Fruit fly (Drosophila melanogaster) whole organism, pupa: Measurements from ENCODE around the gene cno.
A peak's percentile ranks its signal among the peaks of the same experiment; 100 is the strongest.

Experiments
- CG10348 ChIP-seq: fragments of 200-800 bp; sonication (Bioruptor generic); IDR thresholded peaks from 2 replicates; pipeline ENCODE4 v1.3.6; 2022; ENCODE audit warnings: missing biosample characterization, missing genetic modification characterization
- CG12605 ChIP-seq: fragments of 200-800 bp; sonication (Bioruptor generic); IDR thresholded peaks from 2 replicates; pipeline ENCODE4 v1.3.6; 2022; ENCODE audit warnings: missing biosample characterization, missing genetic modification characterization
- CG13204 ChIP-seq: fragments of 200-800 bp; sonication (Bioruptor generic); optimal IDR thresholded peaks from 2 replicates; lab custom pipeline; 2018; ENCODE audit warnings: missing biosample characterization, mild to moderate bottlenecking, missing genetic modification characterization, moderate library complexity
- CG14655 ChIP-seq: fragments of 200-800 bp; sonication (Bioruptor generic); optimal IDR thresholded peaks from 3 replicates; lab custom pipeline; 2017; ENCODE audit warnings: mild to moderate bottlenecking, missing biosample characterization, missing genetic modification reagents, missing genetic modification characterization
- CG15710 ChIP-seq: fragments of 200-800 bp; sonication (Bioruptor generic); optimal IDR thresholded peaks from 2 replicates; lab custom pipeline; 2018; ENCODE audit warnings: missing biosample characterization, mild to moderate bottlenecking, missing genetic modification characterization, moderate library complexity
- CG17806 ChIP-seq: fragments of 200-800 bp; sonication (Bioruptor generic); optimal IDR thresholded peaks from 2 replicates; lab custom pipeline; 2018; ENCODE audit warnings: missing biosample characterization, mild to moderate bottlenecking, missing genetic modification characterization, moderate library complexity
- CG32121 ChIP-seq: fragments of 200-800 bp; sonication (Bioruptor generic); IDR thresholded peaks from 2 replicates; pipeline ENCODE4 v1.3.6; 2022; ENCODE audit warnings: missing biosample characterization, missing genetic modification characterization
- CG34367 ChIP-seq: fragments of 200-800 bp; sonication (Bioruptor generic); optimal IDR thresholded peaks from 2 replicates; lab custom pipeline; 2018; ENCODE audit warnings: missing biosample characterization, mild to moderate bottlenecking, missing genetic modification characterization
- CG4496 ChIP-seq: fragments of 200-800 bp; sonication (Bioruptor generic); IDR thresholded peaks from 3 replicates; pipeline ENCODE4 v1.3.6; 2022; ENCODE audit warnings: missing biosample characterization, missing genetic modification characterization
- CG8159 ChIP-seq: fragments of 200-800 bp; sonication (Bioruptor generic); optimal IDR thresholded peaks from 3 replicates; lab custom pipeline; 2018; ENCODE audit warnings: missing biosample characterization, mild to moderate bottlenecking, missing genetic modification characterization, moderate library complexity
- CG8301 ChIP-seq: fragments of 200-800 bp; sonication (Bioruptor generic); optimal IDR thresholded peaks from 2 replicates; lab custom pipeline; 2018; ENCODE audit warnings: missing biosample characterization, mild to moderate bottlenecking, missing genetic modification characterization
- CG9948 ChIP-seq: fragments of 200-800 bp; sonication (Bioruptor generic); optimal IDR thresholded peaks from 2 replicates; lab custom pipeline; 2018; ENCODE audit warnings: missing biosample characterization, mild to moderate bottlenecking, missing genetic modification characterization, moderate library complexity
- D1 ChIP-seq: fragments of 200-800 bp; sonication (Bioruptor generic); optimal IDR thresholded peaks from 2 replicates; lab custom pipeline; 2018; ENCODE audit warnings: missing biosample characterization, mild to moderate bottlenecking, missing genetic modification characterization, moderate library complexity
- EcR ChIP-seq: fragments of 200-800 bp; sonication (Bioruptor generic); optimal IDR thresholded peaks from 3 replicates; lab custom pipeline; 2019; ENCODE audit warnings: missing biosample characterization, missing genetic modification characterization, mild to moderate bottlenecking, moderate library complexity, missing genetic modification reagents
- Ets98B ChIP-seq: fragments of 200-800 bp; sonication (Bioruptor generic); IDR thresholded peaks from 2 replicates; pipeline ENCODE4 v1.3.6; 2022; ENCODE audit warnings: missing biosample characterization, missing genetic modification characterization
- Pif1A ChIP-seq: fragments of 200-800 bp; sonication (Bioruptor generic); optimal IDR thresholded peaks from 3 replicates; lab custom pipeline; 2016; ENCODE audit warnings: missing biosample characterization, missing genetic modification characterization
- Pif1B ChIP-seq: fragments of 200-800 bp; sonication (Bioruptor generic); optimal IDR thresholded peaks from 3 replicates; lab custom pipeline; 2016; ENCODE audit warnings: missing biosample characterization, missing genetic modification characterization
- Snoo ChIP-seq: fragments of 200-800 bp; sonication (Bioruptor generic); optimal IDR thresholded peaks from 3 replicates; lab custom pipeline; 2017; ENCODE audit warnings: missing biosample characterization, mild to moderate bottlenecking, missing genetic modification characterization, inconsistent platforms
- fd96Ca ChIP-seq: fragments of 200-800 bp; sonication (Bioruptor generic); IDR thresholded peaks from 3 replicates; pipeline ENCODE4 v1.3.6; 2022; ENCODE audit warnings: missing biosample characterization, missing genetic modification characterization
- gl ChIP-seq: fragments of 200-800 bp; sonication (Bioruptor generic); optimal IDR thresholded peaks from 2 replicates; lab custom pipeline; 2018; ENCODE audit warnings: missing biosample characterization, mild to moderate bottlenecking, missing genetic modification characterization
- rn ChIP-seq: fragments of 200-800 bp; sonication (Bioruptor generic); IDR thresholded peaks from 2 replicates; pipeline ENCODE4 v1.3.6; 2022; ENCODE audit warnings: missing biosample characterization, missing genetic modification characterization

Gene cno

dm6 chr3R:5217278-5217714, at the start of gene cno:
Gene cno (minus strand): TSS chr3R:5217456.
- TF ChIP-seq CG10348 (GFP tag; lab: Robert Waterston, UW) = no peak
- TF ChIP-seq fd96Ca (GFP tag; lab: Robert Waterston, UW) = 0 out of 3 replicates have a peak, but pooled peaks have one; percentile 22
- TF ChIP-seq Ets98B (GFP tag; lab: Robert Waterston, UW) = peak; percentile 48; the same call in 1 of the 2 replicates
- no peak for TF ChIP-seq D1 (tag; lab: Kevin White, UChicago)
- peak; percentile 46; the same call in 1 of the 2 replicates for TF ChIP-seq CG12605 (GFP tag; lab: Robert Waterston, UW)
- no peak for TF ChIP-seq CG32121
- TF ChIP-seq gl (tag; lab: Kevin White, UChicago) = no peak
- TF ChIP-seq Snoo (tag; lab: Kevin White, UChicago) = peak; percentile 8
- no peak for TF ChIP-seq CG34367 (tag; lab: Kevin White, UChicago)
- no peak for TF ChIP-seq Pif1B (GFP tag; lab: Kevin White, UChicago)

- TF ChIP-seq CG10348 (GFP tag; lab: Robert Waterston, UW) = no peak
- TF ChIP-seq D1 (tag; lab: Kevin White, UChicago) = no peak
- no peak for TF ChIP-seq CG17806 (tag; lab: Kevin White, UChicago)
- TF ChIP-seq CG34367 (tag; lab: Kevin White, UChicago) = no peak
- no peak for TF ChIP-seq CG14655 (GFP tag; lab: Kevin White, UChicago)
- TF ChIP-seq Snoo (tag; lab: Kevin White, UChicago) = no peak
- TF ChIP-seq CG32121 = no peak
- TF ChIP-seq Pif1A (GFP tag; lab: Kevin White, UChicago) = no peak
- no peak for TF ChIP-seq CG12605 (GFP tag; lab: Robert Waterston, UW)
- no peak for TF ChIP-seq gl (tag; lab: Kevin White, UChicago)
- no peak for TF ChIP-seq CG8301 (tag; lab: Kevin White, UChicago)
Observed at dm6 chr3R:5266282-5266681, 49.0 kb upstream of the cno start.

dm6 chr3R:5264251-5265098, 47.2 kb upstream of the cno start:
- peak; percentile 26; the same call in 1 of the 2 replicates for TF ChIP-seq CG12605 (GFP tag; lab: Robert Waterston, UW)
- peak; percentile 53 for TF ChIP-seq CG15710 (tag; lab: Kevin White, UChicago)
- peak; percentile 44 for TF ChIP-seq CG9948 (tag; lab: Kevin White, UChicago)
- peak; percentile 70 for TF ChIP-seq CG8159 (tag; lab: Kevin White, UChicago)
- TF ChIP-seq gl (tag; lab: Kevin White, UChicago) = peak; percentile 38
- TF ChIP-seq fd96Ca (GFP tag; lab: Robert Waterston, UW) = no peak
- no peak for TF ChIP-seq rn (GFP tag; lab: Robert Waterston, UW)
- TF ChIP-seq CG13204 (GFP tag; lab: Kevin White, UChicago) = no peak
- TF ChIP-seq D1 (tag; lab: Kevin White, UChicago) = no peak
- peak; percentile 53 for TF ChIP-seq CG8301 (tag; lab: Kevin White, UChicago)
- no peak; the same call in 1 of the 2 replicates for TF ChIP-seq Ets98B (GFP tag; lab: Robert Waterston, UW)
- TF ChIP-seq Pif1A (GFP tag; lab: Kevin White, UChicago) = peak; percentile 29
- TF ChIP-seq CG10348 (GFP tag; lab: Robert Waterston, UW) = no peak
- no peak for TF ChIP-seq EcR (GFP tag; lab: Kevin White, UChicago)
- TF ChIP-seq CG14655 (GFP tag; lab: Kevin White, UChicago) = peak; percentile 64
- peak; percentile 33 for TF ChIP-seq CG17806 (tag; lab: Kevin White, UChicago)
- TF ChIP-seq CG32121 = no peak
- TF ChIP-seq Snoo (tag; lab: Kevin White, UChicago) = peak; percentile 54
- TF ChIP-seq CG34367 (tag; lab: Kevin White, UChicago) = peak; percentile 50
- TF ChIP-seq Pif1B (GFP tag; lab: Kevin White, UChicago) = peak; percentile 52
- TF ChIP-seq CG4496 (GFP tag; lab: Robert Waterston, UW) = peak; percentile 44; the same call in 1 of the 3 replicates

- no peak for TF ChIP-seq Ets98B (GFP tag; lab: Robert Waterston, UW)
- peak; percentile 37 for TF ChIP-seq CG34367 (tag; lab: Kevin White, UChicago)
- peak; percentile 49 for TF ChIP-seq D1 (tag; lab: Kevin White, UChicago)
- peak; percentile 44 for TF ChIP-seq CG13204 (GFP tag; lab: Kevin White, UChicago)
- TF ChIP-seq Pif1A (GFP tag; lab: Kevin White, UChicago) = peak; percentile 56
- TF ChIP-seq CG8301 (tag; lab: Kevin White, UChicago) = peak; percentile 28
- 0 out of 2 replicates have a peak, but pooled peaks have one; percentile 57 for TF ChIP-seq CG32121
- peak; percentile 77 for TF ChIP-seq CG9948 (tag; lab: Kevin White, UChicago)
- peak; percentile 77 for TF ChIP-seq CG15710 (tag; lab: Kevin White, UChicago)
- peak; percentile 36 for TF ChIP-seq Snoo (tag; lab: Kevin White, UChicago)
- no peak for TF ChIP-seq rn (GFP tag; lab: Robert Waterston, UW)
- peak; percentile 65 for TF ChIP-seq CG14655 (GFP tag; lab: Kevin White, UChicago)
- TF ChIP-seq EcR (GFP tag; lab: Kevin White, UChicago) = peak; percentile 94
- peak; percentile 62 for TF ChIP-seq CG17806 (tag; lab: Kevin White, UChicago)
- TF ChIP-seq CG10348 (GFP tag; lab: Robert Waterston, UW) = no peak
- TF ChIP-seq CG8159 (tag; lab: Kevin White, UChicago) = peak; percentile 81
- no peak for TF ChIP-seq gl (tag; lab: Kevin White, UChicago)
- TF ChIP-seq CG4496 (GFP tag; lab: Robert Waterston, UW) = 0 out of 3 replicates have a peak, but pooled peaks have one; percentile 12
- TF ChIP-seq fd96Ca (GFP tag; lab: Robert Waterston, UW) = 0 out of 3 replicates have a peak, but pooled peaks have one; percentile 44
- peak; percentile 61 for TF ChIP-seq Pif1B (GFP tag; lab: Kevin White, UChicago)
- no peak for TF ChIP-seq CG12605 (GFP tag; lab: Robert Waterston, UW)
Observed at dm6 chr3R:5263311-5264250, 46.3 kb upstream of the cno start.
